Worm (Caenorhabditis elegans) whole organism, L2 larva: ENCODE data around the gene dnc-2.

ENCODE experiments used
- F13H6.1 ChIP-seq: sonication (generic microtip); optimal IDR thresholded peaks from 2 replicates; lab custom pipeline; 2016; ENCODE audit warnings: missing genetic modification characterization, missing compliant biosample characterization
- Y55F3AM.14 ChIP-seq: fragments of 200-800 bp; sonication (Bioruptor generic); optimal IDR thresholded peaks from 2 replicates; lab custom pipeline; 2018; ENCODE audit warnings: mild to moderate bottlenecking, missing genetic modification characterization, missing compliant biosample characterization
- alr-1 ChIP-seq: fragments of 150-350 bp; optimal IDR thresholded peaks from 2 replicates; lab custom pipeline; 2014; ENCODE audit warnings: missing biosample characterization, missing genetic modification characterization
- ama-1 ChIP-seq: fragments of 150-350 bp; optimal IDR thresholded peaks from 2 replicates; lab custom pipeline; 2018; ENCODE audit warnings: inconsistent platforms
- blmp-1 ChIP-seq: sonication (generic microtip); optimal IDR thresholded peaks from 2 replicates; lab custom pipeline; 2017; ENCODE audit warnings: missing genetic modification characterization, mild to moderate bottlenecking, missing compliant biosample characterization, antibody characterized with exemption, moderate library complexity; ENCODE audit not compliant: insufficient read depth
- ceh-16 ChIP-seq: fragments of 150-350 bp; optimal IDR thresholded peaks from 2 replicates; lab custom pipeline; 2014; ENCODE audit warnings: missing biosample characterization, missing genetic modification characterization
- ceh-82 ChIP-seq: fragments of 150-350 bp; optimal IDR thresholded peaks from 2 replicates; lab custom pipeline; 2014; ENCODE audit warnings: missing biosample characterization, missing genetic modification characterization
- crh-2 ChIP-seq: sonication (generic microtip); optimal IDR thresholded peaks from 2 replicates; lab custom pipeline; 2017; ENCODE audit warnings: missing biosample characterization, missing genetic modification characterization
- dmd-4 ChIP-seq: sonication (generic microtip); optimal IDR thresholded peaks from 2 replicates; lab custom pipeline; 2017; ENCODE audit warnings: missing biosample characterization, missing genetic modification characterization
- elt-1 ChIP-seq: fragments of 150-350 bp; optimal IDR thresholded peaks from 2 replicates; lab custom pipeline; 2014; ENCODE audit warnings: missing biosample characterization, missing genetic modification characterization
- fos-1 ChIP-seq: fragments of 150-350 bp; optimal IDR thresholded peaks from 2 replicates; lab custom pipeline; 2014; ENCODE audit warnings: missing biosample characterization, missing genetic modification characterization
- gmeb-1 ChIP-seq: fragments of 150-350 bp; optimal IDR thresholded peaks from 2 replicates; lab custom pipeline; 2014; ENCODE audit warnings: missing biosample characterization, missing genetic modification characterization
- lin-13 ChIP-seq: fragments of 150-350 bp; optimal IDR thresholded peaks from 2 replicates; lab custom pipeline; 2014; ENCODE audit warnings: missing biosample characterization, missing genetic modification reagents, missing genetic modification characterization
- lin-39 ChIP-seq: fragments of 150-350 bp; optimal IDR thresholded peaks from 2 replicates; lab custom pipeline; 2014; ENCODE audit warnings: missing biosample characterization, missing genetic modification reagents, missing genetic modification characterization
- lsy-2 ChIP-seq, 2 experiments: fragments of 150-350 bp in 1 of 2; sonication (generic microtip) in 1 of 2; optimal IDR thresholded peaks; 2 replicates each; lab custom pipeline; 2014 to 2017; ENCODE audit warnings: missing biosample characterization in 2 of 2, missing genetic modification characterization in 2 of 2
- mab-5 ChIP-seq: fragments of 150-350 bp; optimal IDR thresholded peaks from 2 replicates; lab custom pipeline; 2014; ENCODE audit warnings: missing biosample characterization, missing genetic modification characterization
- mbf-1 ChIP-seq: sonication (generic microtip); optimal IDR thresholded peaks from 2 replicates; lab custom pipeline; 2017; ENCODE audit warnings: missing biosample characterization, missing genetic modification characterization
- mdl-1 ChIP-seq, 2 experiments: fragments of 150-350 bp in 1 of 2; sonication (generic microtip) in 1 of 2; optimal IDR thresholded peaks; 2 replicates each; lab custom pipeline; 2017; ENCODE audit warnings: missing biosample characterization in 2 of 2, missing genetic modification characterization in 2 of 2
- nhr-11 ChIP-seq: fragments of 150-350 bp; optimal IDR thresholded peaks from 2 replicates; lab custom pipeline; 2014; ENCODE audit warnings: missing biosample characterization, missing genetic modification characterization
- nhr-129 ChIP-seq: fragments of 150-350 bp; optimal IDR thresholded peaks from 2 replicates; lab custom pipeline; 2014; ENCODE audit warnings: missing biosample characterization, missing genetic modification characterization
- nhr-21 ChIP-seq: fragments of 150-350 bp; optimal IDR thresholded peaks from 2 replicates; lab custom pipeline; 2014; ENCODE audit warnings: missing biosample characterization, missing genetic modification characterization
- nhr-237 ChIP-seq: fragments of 150-350 bp; optimal IDR thresholded peaks from 2 replicates; lab custom pipeline; 2014; ENCODE audit warnings: missing biosample characterization, missing genetic modification characterization
- nhr-25 ChIP-seq: fragments of 150-350 bp; sonication (generic microtip); optimal IDR thresholded peaks from 3 replicates; lab custom pipeline; 2014; ENCODE audit warnings: missing biosample characterization, missing genetic modification characterization
- nhr-6 ChIP-seq: fragments of 150-350 bp; optimal IDR thresholded peaks from 2 replicates; lab custom pipeline; 2014; ENCODE audit warnings: missing biosample characterization, missing genetic modification characterization
- nhr-77 ChIP-seq: fragments of 150-350 bp; optimal IDR thresholded peaks from 2 replicates; lab custom pipeline; 2014; ENCODE audit warnings: missing biosample characterization, missing genetic modification characterization
- sem-4 ChIP-seq: fragments of 150-350 bp; optimal IDR thresholded peaks from 2 replicates; lab custom pipeline; 2014; ENCODE audit warnings: missing biosample characterization, missing genetic modification reagents, missing genetic modification characterization
- skn-1 ChIP-seq: sonication (generic microtip); optimal IDR thresholded peaks from 2 replicates; lab custom pipeline; 2017; ENCODE audit warnings: missing biosample characterization, missing genetic modification characterization
- sma-3 ChIP-seq: sonication (generic microtip); optimal IDR thresholded peaks from 2 replicates; lab custom pipeline; 2016; ENCODE audit warnings: missing genetic modification reagents, missing genetic modification characterization, missing compliant biosample characterization
- sma-9 ChIP-seq, 2 experiments: fragments of 150-350 bp in 1 of 2; sonication (generic microtip) in 1 of 2; optimal IDR thresholded peaks; 2 replicates each; lab custom pipeline; 2014 to 2016; ENCODE audit warnings: missing genetic modification characterization in 2 of 2, mild to moderate bottlenecking in 1 of 2, missing biosample characterization in 1 of 2, missing compliant biosample characterization in 1 of 2, missing genetic modification reagents in 1 of 2, moderate library complexity in 1 of 2
- snpc-4 ChIP-seq: fragments of 150-350 bp; optimal IDR thresholded peaks from 2 replicates; lab custom pipeline; 2014; ENCODE audit warnings: missing biosample characterization, missing genetic modification characterization
- unc-39 ChIP-seq: fragments of 150-350 bp; optimal IDR thresholded peaks from 2 replicates; lab custom pipeline; 2014; ENCODE audit warnings: missing biosample characterization, missing genetic modification characterization
- unc-55 ChIP-seq: fragments of 150-350 bp; sonication (generic microtip); optimal IDR thresholded peaks from 3 replicates; lab custom pipeline; 2014; ENCODE audit warnings: missing biosample characterization, missing genetic modification reagents, missing genetic modification characterization
- unc-62 ChIP-seq: fragments of 150-350 bp; optimal IDR thresholded peaks from 2 replicates; lab custom pipeline; 2014; ENCODE audit warnings: missing biosample characterization, missing genetic modification reagents, missing genetic modification characterization
- ztf-11 ChIP-seq: sonication (generic microtip); optimal IDR thresholded peaks from 2 replicates; lab custom pipeline; 2017; ENCODE audit warnings: missing biosample characterization, missing genetic modification characterization
- ztf-4 ChIP-seq: fragments of 150-350 bp; optimal IDR thresholded peaks from 2 replicates; lab custom pipeline; 2014; ENCODE audit warnings: missing biosample characterization, missing genetic modification characterization

Gene dnc-2

ce11 chrIII:5917365-5917958 lies 8.1 kb downstream of the dnc-2 start:
- TF ChIP-seq ceh-16: no peak
- peak; percentile 9 for TF ChIP-seq lin-13 (GFP tag; lab: Kevin White, UChicago)
- TF ChIP-seq nhr-21 (tag; lab: Kevin White, UChicago): peak; percentile 72
- peak; percentile 20 for TF ChIP-seq F13H6.1 (tag; lab: Kevin White, UChicago)
- TF ChIP-seq nhr-25 (tag; lab: Kevin White, UChicago): peak; percentile 4
- TF ChIP-seq ama-1: peak; percentile 14
- TF ChIP-seq gmeb-1 (tag; lab: Kevin White, UChicago): peak; percentile 50
- peak in 1 of 2 experiments; percentile 41 for TF ChIP-seq lsy-2 (tag; optimal IDR thresholded peaks at IDR 0.05; lab: Kevin White, UChicago)
- no peak for TF ChIP-seq ceh-82
- TF ChIP-seq sma-3 (GFP tag; lab: Kevin White, UChicago): peak; percentile 39
- no peak for TF ChIP-seq unc-55 (GFP tag; lab: Kevin White, UChicago)
- TF ChIP-seq ztf-4 (tag; lab: Kevin White, UChicago): peak; percentile 26
- peak; percentile 89 for TF ChIP-seq skn-1
- TF ChIP-seq crh-2 (tag; lab: Kevin White, UChicago): peak; percentile 84
- TF ChIP-seq fos-1 (tag; lab: Kevin White, UChicago): peak; percentile 40
- no peak for TF ChIP-seq mbf-1 (tag; lab: Kevin White, UChicago)
- no peak for TF ChIP-seq snpc-4 (tag; lab: Kevin White, UChicago)

- TF ChIP-seq unc-55 (GFP tag; lab: Kevin White, UChicago): no peak
- TF ChIP-seq nhr-77 (tag; lab: Kevin White, UChicago): no peak
- peak; percentile 44 for TF ChIP-seq crh-2 (tag; lab: Kevin White, UChicago)
- peak; percentile 57 for TF ChIP-seq skn-1
- no peak for TF ChIP-seq alr-1
- TF ChIP-seq ztf-4 (tag; lab: Kevin White, UChicago): no peak
- TF ChIP-seq snpc-4 (tag; lab: Kevin White, UChicago): no peak
- TF ChIP-seq sem-4 (tag; lab: Kevin White, UChicago): no peak
- TF ChIP-seq nhr-21 (tag; lab: Kevin White, UChicago): no peak
- no peak for TF ChIP-seq mbf-1 (tag; lab: Kevin White, UChicago)
- TF ChIP-seq fos-1 (tag; lab: Kevin White, UChicago): peak; percentile 78
These were observed 9.6 kb downstream of the dnc-2 start for ce11 chrIII:5915926-5916325.

- no peak for TF ChIP-seq ceh-16
- no peak for TF ChIP-seq lin-39 (tag; lab: Kevin White, UChicago)
- peak; percentile 74 for TF ChIP-seq crh-2 (tag; lab: Kevin White, UChicago)
- TF ChIP-seq unc-62 (GFP tag; lab: Kevin White, UChicago): no peak
- no peak for TF ChIP-seq lin-13 (GFP tag; lab: Kevin White, UChicago)
- TF ChIP-seq ztf-11 (tag; lab: Kevin White, UChicago): no peak
- peak; percentile 15 for TF ChIP-seq sma-9 (GFP tag; optimal IDR thresholded peaks at IDR 0.05; lab: Kevin White, UChicago)
- TF ChIP-seq sma-9 (tag; optimal IDR thresholded peaks at IDR 0.05; lab: Kevin White, UChicago): no peak
- no peak for TF ChIP-seq nhr-25 (tag; lab: Kevin White, UChicago)
- TF ChIP-seq nhr-237 (tag; lab: Kevin White, UChicago): no peak
- TF ChIP-seq mdl-1 (tag; optimal IDR thresholded peaks at IDR 0.05; lab: Kevin White, UChicago): no peak
- peak; percentile 67 for TF ChIP-seq fos-1 (tag; lab: Kevin White, UChicago)
- TF ChIP-seq Y55F3AM.14: no peak
- no peak for TF ChIP-seq nhr-11 (tag; lab: Kevin White, UChicago)
- no peak for TF ChIP-seq elt-1 (tag; lab: Kevin White, UChicago)
- TF ChIP-seq gmeb-1 (tag; lab: Kevin White, UChicago): no peak
- no peak for TF ChIP-seq blmp-1
These were observed 10.8 kb downstream of the dnc-2 start for ce11 chrIII:5914717-5915116.

ce11 chrIII:5908408-5908807 lies 17.1 kb downstream of the dnc-2 start, which contains the start of gene C28H8.3:
Gene C28H8.3 (plus strand): TSS chrIII:5908700.
- TF ChIP-seq nhr-6 (tag; lab: Kevin White, UChicago) (no peak), nhr-129 (tag; lab: Kevin White, UChicago) (no peak), sma-9 (GFP tag; optimal IDR thresholded peaks at IDR 0.05; lab: Kevin White, UChicago) (no peak), sma-9 (tag; optimal IDR thresholded peaks at IDR 0.05; lab: Kevin White, UChicago) (no peak), lsy-2 (tag; optimal IDR thresholded peaks at IDR 0.05; lab: Kevin White, UChicago) (no peak), dmd-4 (no peak), sem-4 (tag; lab: Kevin White, UChicago) (no peak), mab-5 (tag; lab: Kevin White, UChicago) (no peak), lin-39 (tag; lab: Kevin White, UChicago) (no peak), nhr-21 (tag; lab: Kevin White, UChicago) (no peak), fos-1 (tag; lab: Kevin White, UChicago) (no peak), ztf-11 (tag; lab: Kevin White, UChicago) (no peak), ama-1 (no peak), gmeb-1 (tag; lab: Kevin White, UChicago) (no peak), unc-39 (tag; lab: Kevin White, UChicago) (no peak)
